Worm (Caenorhabditis elegans) whole organism, L4/young adult: Measurements from ENCODE around the gene K06A4.6.

ENCODE experiments used
- W03F9.2 ChIP-seq: fragments of 150-350 bp; optimal IDR thresholded peaks from 2 replicates; lab custom pipeline; 2014; ENCODE audit warnings: missing biosample characterization, missing genetic modification characterization
- dao-5 ChIP-seq: sonication (generic microtip); optimal IDR thresholded peaks from 2 replicates; lab custom pipeline; 2016; ENCODE audit warnings: missing genotype, missing genetic modification characterization, moderate library complexity, missing compliant biosample characterization
- him-1 ChIP-seq: sonication (generic microtip); optimal IDR thresholded peaks from 2 replicates; lab custom pipeline; 2016; ENCODE audit warnings: missing genotype, missing genetic modification reagents, missing genetic modification characterization, missing compliant biosample characterization

Gene K06A4.6

ce11 chrV:9499295-9499694 is 18.8 kb upstream of the K06A4.6 start:
- no peak for TF ChIP-seq him-1 (tag; lab: Kevin White, UChicago)
- no peak for TF ChIP-seq dao-5 (tag; lab: Kevin White, UChicago)
- no peak for TF ChIP-seq W03F9.2

ce11 chrV:9496742-9497141 is 16.3 kb upstream of the K06A4.6 start, which contains the start of gene gsnl-1:
gsnl-1 (plus strand) TSS chrV:9497042.
- TF ChIP-seq him-1 (tag; lab: Kevin White, UChicago) (no peak), W03F9.2 (no peak), dao-5 (tag; lab: Kevin White, UChicago) (no peak)

- no peak for TF ChIP-seq him-1 (tag; lab: Kevin White, UChicago)
- no peak for TF ChIP-seq W03F9.2
- no peak for TF ChIP-seq dao-5 (tag; lab: Kevin White, UChicago)
Observed at ce11 chrV:9492460-9492859, 12.0 kb upstream of the K06A4.6 start.

ce11 chrV:9491440-9492160 is 11.1 kb upstream of the K06A4.6 start, which contains the start of gene K06A4.7:
K06A4.7 (minus strand) TSS chrV:9491490.
- no peak for TF ChIP-seq him-1 (tag; lab: Kevin White, UChicago)
- no peak for TF ChIP-seq W03F9.2
- no peak for TF ChIP-seq dao-5 (tag; lab: Kevin White, UChicago)

- TF ChIP-seq W03F9.2 (no peak), dao-5 (tag; lab: Kevin White, UChicago) (no peak), him-1 (tag; lab: Kevin White, UChicago) (no peak)
Observed at ce11 chrV:9489411-9489810, 8.9 kb upstream of the K06A4.6 start, which contains the start of gene K06A4.10. K06A4.10 (minus strand) TSS chrV:9489800.

- TF ChIP-seq him-1 (tag; lab: Kevin White, UChicago) = no peak
- TF ChIP-seq dao-5 (tag; lab: Kevin White, UChicago) = no peak
- TF ChIP-seq W03F9.2 = no peak
Observed at ce11 chrV:9485508-9485907, 5.0 kb upstream of the K06A4.6 start.

ce11 chrV:9483738-9484256 is 3.3 kb upstream of the K06A4.6 start, which contains the start of gene K06A4.2:
K06A4.2 (plus strand) TSS chrV:9484206.
- TF ChIP-seq him-1 (tag; lab: Kevin White, UChicago) (no peak), dao-5 (tag; lab: Kevin White, UChicago) (no peak), W03F9.2 (no peak)

ce11 chrV:9477863-9478262 is 2.6 kb downstream of the K06A4.6 start, which contains the start of gene nas-3:
nas-3 (plus strand) TSS chrV:9478163.
- TF ChIP-seq W03F9.2 = no peak
- TF ChIP-seq him-1 (tag; lab: Kevin White, UChicago) = no peak
- TF ChIP-seq dao-5 (tag; lab: Kevin White, UChicago) = no peak

- TF ChIP-seq W03F9.2 (no peak), him-1 (tag; lab: Kevin White, UChicago) (no peak), dao-5 (tag; lab: Kevin White, UChicago) (no peak)
Observed at ce11 chrV:9473924-9474323, 6.5 kb downstream of the K06A4.6 start.

ce11 chrV:9471675-9472074 is 8.8 kb downstream of the K06A4.6 start, which contains the start of gene flp-6:
flp-6 (plus strand) TSS chrV:9471975.
- TF ChIP-seq him-1 (tag; lab: Kevin White, UChicago) (no peak), W03F9.2 (no peak), dao-5 (tag; lab: Kevin White, UChicago) (no peak)

ce11 chrV:9465529-9465928 is 14.9 kb downstream of the K06A4.6 start:
- TF ChIP-seq dao-5 (tag; lab: Kevin White, UChicago) (no peak), W03F9.2 (no peak), him-1 (tag; lab: Kevin White, UChicago) (no peak)

ce11 chrV:9462605-9463004 is 17.9 kb downstream of the K06A4.6 start, which contains the start of gene F07D3.3:
F07D3.3 (minus strand) TSS chrV:9462705.
- TF ChIP-seq W03F9.2 (no peak), him-1 (tag; lab: Kevin White, UChicago) (no peak), dao-5 (tag; lab: Kevin White, UChicago) (no peak)

- TF ChIP-seq W03F9.2 (no peak), him-1 (tag; lab: Kevin White, UChicago) (no peak), dao-5 (tag; lab: Kevin White, UChicago) (no peak)
Observed at ce11 chrV:9457535-9457934, 22.9 kb downstream of the K06A4.6 start.

- TF ChIP-seq dao-5 (tag; lab: Kevin White, UChicago) (no peak), him-1 (tag; lab: Kevin White, UChicago) (no peak), W03F9.2 (no peak)
Observed at ce11 chrV:9453933-9454332, 26.5 kb downstream of the K06A4.6 start.
